Worm (Caenorhabditis elegans): ENCODE data around the gene oac-48.

DNA sequence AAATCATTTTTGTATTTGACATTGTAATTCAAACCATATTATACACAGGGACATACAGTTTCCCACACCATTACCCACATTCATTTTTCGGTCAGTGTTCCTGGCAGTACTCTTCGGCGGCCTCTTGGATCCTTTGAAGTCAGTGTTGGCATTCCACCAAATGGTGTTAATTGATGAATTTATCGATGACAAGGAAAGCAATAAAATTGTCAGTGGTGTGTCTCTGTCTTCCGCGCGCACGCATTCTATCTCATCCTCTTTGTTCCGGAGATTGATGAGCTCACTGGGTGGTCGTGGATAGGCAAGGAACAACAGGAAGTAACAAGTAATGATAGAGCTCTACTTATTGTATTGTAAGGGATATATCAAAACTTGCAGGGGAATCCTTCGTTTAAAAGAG lies 36.8 kb downstream of the oac-48 start:
- no peak for TF ChIP-seq W03F9.2 (tag; optimal IDR thresholded peaks at IDR 0.05)
- TF ChIP-seq him-1 (tag; optimal IDR thresholded peaks at IDR 0.05): no peak
- no peak for TF ChIP-seq dao-5 (tag; optimal IDR thresholded peaks at IDR 0.05)

All from whole organism, L4/young adult.